Worm (Caenorhabditis elegans) whole organism, young adult: Measurements from ENCODE around the gene dsb-3.

Experiments used
- C06A6.2 ChIP-seq: fragments of 200-800 bp; sonication (Bioruptor generic); conservative IDR thresholded peaks from 2 replicates; pipeline ENCODE4 v1.3.6; 2022; ENCODE audit warnings: missing genetic modification characterization, missing compliant biosample characterization
- D2030.7 ChIP-seq: fragments of 200-800 bp; sonication (Bioruptor generic); IDR thresholded peaks from 2 replicates; pipeline ENCODE4 v1.3.6; 2022; ENCODE audit warnings: missing genetic modification reagents, missing genetic modification characterization, missing compliant biosample characterization
- F49E8.2 ChIP-seq: sonication (generic microtip); optimal IDR thresholded peaks from 3 replicates; lab custom pipeline; 2017; ENCODE audit warnings: missing genetic modification characterization, mild to moderate bottlenecking, missing compliant biosample characterization, antibody characterized with exemption, moderate library complexity; ENCODE audit not compliant: insufficient read depth
- K12H6.12 ChIP-seq: fragments of 200-800 bp; sonication (Bioruptor generic); optimal IDR thresholded peaks from 2 replicates; lab custom pipeline; 2018; ENCODE audit warnings: mild to moderate bottlenecking, missing genetic modification characterization, missing compliant biosample characterization
- ama-1 ChIP-seq, 3 experiments: fragments of 150-350 bp in 1 of 3; sonication (generic microtip) in 2 of 3; optimal IDR thresholded peaks; 2 replicates each; lab custom pipeline; 2014 to 2018; ENCODE audit warnings: missing biosample characterization in 2 of 3, missing genetic modification characterization in 2 of 3, missing genetic modification reagents in 2 of 3
- attf-6 ChIP-seq: fragments of 200-800 bp; sonication (Bioruptor generic); IDR thresholded peaks from 2 replicates; pipeline ENCODE4 v1.3.6; 2022; ENCODE audit warnings: missing genetic modification reagents, missing genetic modification characterization, missing compliant biosample characterization
- ceh-58 ChIP-seq: fragments of 200-800 bp; sonication (Bioruptor generic); IDR thresholded peaks from 2 replicates; pipeline ENCODE4 v1.3.6; 2022; ENCODE audit warnings: missing genetic modification characterization, missing compliant biosample characterization
- fkh-3 ChIP-seq: sonication (generic microtip); optimal IDR thresholded peaks from 2 replicates; lab custom pipeline; 2016; ENCODE audit warnings: mild to moderate bottlenecking, missing genetic modification characterization, missing compliant biosample characterization
- madf-6 ChIP-seq: fragments of 200-800 bp; sonication (Bioruptor generic); IDR thresholded peaks from 2 replicates; pipeline ENCODE4 v1.3.6; 2022; ENCODE audit warnings: missing genetic modification reagents, missing genetic modification characterization, missing compliant biosample characterization
- mel-28 ChIP-seq: sonication (generic microtip); optimal IDR thresholded peaks from 2 replicates; lab custom pipeline; 2016; ENCODE audit warnings: borderline replicate concordance, mild to moderate bottlenecking, missing genetic modification characterization, missing compliant biosample characterization
- mxl-1 ChIP-seq: sonication (generic microtip); optimal IDR thresholded peaks from 2 replicates; lab custom pipeline; 2016; ENCODE audit warnings: missing genetic modification characterization, missing compliant biosample characterization
- unc-130 ChIP-seq: sonication (generic microtip); optimal IDR thresholded peaks from 2 replicates; lab custom pipeline; 2016; ENCODE audit warnings: missing genetic modification reagents, missing genetic modification characterization, missing compliant biosample characterization
- unc-62 ChIP-seq: fragments of 150-350 bp; optimal IDR thresholded peaks from 2 replicates; lab custom pipeline; 2014; ENCODE audit warnings: missing biosample characterization, missing genetic modification reagents, missing genetic modification characterization

DNA sequence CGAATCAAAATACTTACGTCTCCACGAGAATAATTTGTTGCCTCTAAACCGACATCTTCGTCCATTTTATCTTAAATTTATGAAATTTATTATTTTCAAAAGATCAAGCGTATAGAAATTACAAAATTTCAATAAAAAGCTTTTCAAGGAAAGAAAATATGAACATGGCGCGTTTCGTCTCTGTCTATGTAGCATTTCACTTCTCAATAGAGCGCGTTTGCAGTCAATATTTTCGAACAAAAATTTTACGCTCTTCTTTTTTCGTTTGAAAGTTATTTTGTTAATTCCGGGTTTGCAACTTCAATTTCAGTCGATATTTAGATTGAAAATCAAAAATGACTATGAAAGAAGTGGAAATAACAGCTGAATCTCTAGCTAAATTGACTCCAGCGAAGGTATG is 14.8 kb upstream of the dsb-3 start, which contains the start of the genes hcf-1 and swd-2.2:
- no peak for TF ChIP-seq mel-28 (tag; lab: Kevin White, UChicago)
- TF ChIP-seq F49E8.2 (tag; lab: Kevin White, UChicago): no peak
- TF ChIP-seq ama-1 (optimal IDR thresholded peaks at IDR 0.05; lab: Kevin White, UChicago): no peak
- no peak for TF ChIP-seq ama-1 (GFP tag; optimal IDR thresholded peaks at IDR 0.05; lab: Kevin White, UChicago)
- no peak for TF ChIP-seq madf-6
- TF ChIP-seq attf-6 (GFP tag; lab: Robert Waterston, UW): no peak
- no peak for TF ChIP-seq fkh-3 (tag; lab: Kevin White, UChicago)
- TF ChIP-seq mxl-1: no peak
- no peak for TF ChIP-seq K12H6.12 (tag; lab: Kevin White, UChicago)
- no peak for TF ChIP-seq unc-130
- TF ChIP-seq ceh-58 (GFP tag; lab: Robert Waterston, UW): no peak
- TF ChIP-seq C06A6.2: no peak
- TF ChIP-seq unc-62 (GFP tag; lab: Kevin White, UChicago): no peak
- no peak for TF ChIP-seq D2030.7
